Worm (Caenorhabditis elegans) whole organism, L4 larva: ENCODE data around the gene F23A7.1.
A peak's percentile ranks its signal among the peaks of the same experiment; 100 is the strongest.
"Not testable (repeated sequence)": the region's sequence is repeated elsewhere in the genome, so short reads cannot be mapped to it uniquely, and the experiment has no call there.

Experiments
- F37D6.2 ChIP-seq: sonication (generic microtip); optimal IDR thresholded peaks from 2 replicates; lab custom pipeline; 2016; ENCODE audit warnings: mild to moderate bottlenecking, missing genetic modification characterization, missing compliant biosample characterization
- F44E2.7 ChIP-seq: fragments of 200-800 bp; sonication (Bioruptor generic); IDR thresholded peaks from 2 replicates; pipeline ENCODE4 v2.1.2; 2022; ENCODE audit warnings: missing genetic modification characterization, missing compliant biosample characterization
- F49E8.2 ChIP-seq: sonication (generic microtip); optimal IDR thresholded peaks from 2 replicates; lab custom pipeline; 2016; ENCODE audit warnings: missing compliant biosample characterization, mild to moderate bottlenecking, missing genetic modification characterization, borderline replicate concordance
- T26A8.4 ChIP-seq: fragments of 200-800 bp; sonication (Bioruptor generic); IDR thresholded peaks from 2 replicates; pipeline ENCODE4 v1.3.6; 2022; ENCODE audit warnings: missing genetic modification characterization, missing compliant biosample characterization
- ZK546.5 ChIP-seq, 2 experiments: sonication (generic microtip); optimal IDR thresholded peaks; 2 replicates each; lab custom pipeline; 2017; ENCODE audit warnings: missing biosample characterization in 2 of 2, missing genetic modification characterization in 2 of 2
- ceh-20 ChIP-seq: fragments of 200-800 bp; sonication (Bioruptor generic); IDR thresholded peaks from 2 replicates; pipeline ENCODE4 v1.3.6; 2022; ENCODE audit warnings: missing genetic modification reagents, missing genetic modification characterization, missing compliant biosample characterization
- ceh-28 ChIP-seq: fragments of 150-350 bp; optimal IDR thresholded peaks from 2 replicates; lab custom pipeline; 2014; ENCODE audit warnings: missing biosample characterization, missing genetic modification reagents, missing genetic modification characterization
- ceh-32 ChIP-seq: sonication (generic microtip); optimal IDR thresholded peaks from 2 replicates; lab custom pipeline; 2016; ENCODE audit warnings: mild to moderate bottlenecking, missing genetic modification characterization, missing compliant biosample characterization; ENCODE audit not compliant: poor library complexity
- ces-1 ChIP-seq: fragments of 150-350 bp; sonication (generic microtip); optimal IDR thresholded peaks from 4 replicates; lab custom pipeline; 2014; ENCODE audit warnings: missing biosample characterization, missing genetic modification reagents, missing genetic modification characterization
- daf-12 ChIP-seq: fragments of 150-350 bp; optimal IDR thresholded peaks from 2 replicates; lab custom pipeline; 2014; ENCODE audit warnings: missing biosample characterization, missing genetic modification reagents, missing genetic modification characterization
- duxl-1 ChIP-seq: sonication (generic microtip); optimal IDR thresholded peaks from 2 replicates; lab custom pipeline; 2016; ENCODE audit warnings: mild to moderate bottlenecking, missing genetic modification characterization, moderate library complexity, missing compliant biosample characterization; ENCODE audit not compliant: poor library complexity
- dve-1 ChIP-seq: sonication (generic microtip); optimal IDR thresholded peaks from 2 replicates; lab custom pipeline; 2017; ENCODE audit warnings: antibody characterized with exemption, mild to moderate bottlenecking, missing genetic modification characterization, missing compliant biosample characterization; ENCODE audit not compliant: insufficient read depth
- egl-27 ChIP-seq: sonication (generic microtip); optimal IDR thresholded peaks from 3 replicates; lab custom pipeline; 2017; ENCODE audit warnings: missing biosample characterization, missing genetic modification reagents, missing genetic modification characterization
- egl-43 ChIP-seq: fragments of 200-800 bp; sonication (Bioruptor generic); IDR thresholded peaks from 2 replicates; pipeline ENCODE4 v1.3.6; 2022; ENCODE audit warnings: missing genetic modification reagents, missing genetic modification characterization, missing compliant biosample characterization
- hif-1 ChIP-seq, 2 experiments: sonication (generic microtip); optimal IDR thresholded peaks; 2 replicates each; lab custom pipeline; 2016 to 2017; ENCODE audit warnings: missing compliant biosample characterization in 2 of 2, missing genetic modification characterization in 2 of 2, missing genetic modification reagents in 2 of 2, missing genotype in 2 of 2, mild to moderate bottlenecking in 1 of 2
- hlh-11 ChIP-seq: fragments of 200-800 bp; sonication (Bioruptor generic); optimal IDR thresholded peaks from 2 replicates; lab custom pipeline; 2018; ENCODE audit warnings: mild to moderate bottlenecking, missing genetic modification characterization, missing compliant biosample characterization
- hmg-1.1 ChIP-seq: fragments of 200-800 bp; sonication (Bioruptor generic); IDR thresholded peaks from 2 replicates; pipeline ENCODE4 v1.3.6; 2022; ENCODE audit warnings: missing genetic modification reagents, missing genetic modification characterization, missing compliant biosample characterization
- lin-39 ChIP-seq: fragments of 150-350 bp; optimal IDR thresholded peaks from 2 replicates; lab custom pipeline; 2014; ENCODE audit warnings: missing biosample characterization, missing genetic modification reagents, missing genetic modification characterization
- lir-3 ChIP-seq: sonication (generic microtip); optimal IDR thresholded peaks from 2 replicates; lab custom pipeline; 2016; ENCODE audit warnings: mild to moderate bottlenecking, missing genetic modification characterization, missing compliant biosample characterization
- madf-5 ChIP-seq, 2 experiments: fragments of 200-800 bp; sonication (Bioruptor generic); IDR thresholded peaks; 2 replicates each; pipeline ENCODE4 v1.3.6; 2022; ENCODE audit warnings: missing compliant biosample characterization in 2 of 2, missing genetic modification characterization in 2 of 2
- mdl-1 ChIP-seq, 2 experiments: fragments of 150-350 bp in 1 of 2; sonication (generic microtip) in 1 of 2; optimal IDR thresholded peaks; 2 replicates each; lab custom pipeline; 2014 to 2017; ENCODE audit warnings: missing biosample characterization in 2 of 2, missing genetic modification characterization in 2 of 2
- nhr-10 ChIP-seq: fragments of 150-350 bp; optimal IDR thresholded peaks from 2 replicates; lab custom pipeline; 2014; ENCODE audit warnings: missing biosample characterization, missing genetic modification characterization
- nhr-11 ChIP-seq: fragments of 150-350 bp; optimal IDR thresholded peaks from 2 replicates; lab custom pipeline; 2014; ENCODE audit warnings: missing biosample characterization, missing genetic modification characterization
- nhr-25 ChIP-seq: sonication (generic microtip); optimal IDR thresholded peaks from 2 replicates; lab custom pipeline; 2017; ENCODE audit warnings: missing genetic modification characterization, mild to moderate bottlenecking, missing compliant biosample characterization, antibody characterized with exemption, moderate library complexity, borderline replicate concordance; ENCODE audit not compliant: insufficient read depth
- nhr-48 ChIP-seq: sonication (generic microtip); optimal IDR thresholded peaks from 2 replicates; lab custom pipeline; 2016; ENCODE audit warnings: mild to moderate bottlenecking, missing genetic modification characterization, missing compliant biosample characterization
- nhr-77 ChIP-seq: fragments of 150-350 bp; optimal IDR thresholded peaks from 2 replicates; lab custom pipeline; 2014; ENCODE audit warnings: missing biosample characterization, missing genetic modification characterization
- rbr-2 ChIP-seq: sonication (generic microtip); optimal IDR thresholded peaks from 2 replicates; lab custom pipeline; 2016; ENCODE audit warnings: missing genotype, missing genetic modification characterization, missing compliant biosample characterization
- saeg-2 ChIP-seq: fragments of 200-800 bp; sonication (Bioruptor generic); IDR thresholded peaks from 2 replicates; pipeline ENCODE4 v1.3.6; 2022; ENCODE audit warnings: missing genetic modification reagents, missing genetic modification characterization, missing compliant biosample characterization
- set-16 ChIP-seq: fragments of 200-800 bp; sonication (Bioruptor generic); IDR thresholded peaks from 2 replicates; pipeline ENCODE4 v1.3.6; 2022; ENCODE audit warnings: missing genetic modification reagents, missing genetic modification characterization, missing compliant biosample characterization
- skn-1 ChIP-seq: fragments of 150-350 bp; optimal IDR thresholded peaks from 2 replicates; lab custom pipeline; 2014; ENCODE audit warnings: missing biosample characterization, missing genetic modification characterization
- snpc-1.2 ChIP-seq: fragments of 200-800 bp; sonication (Bioruptor generic); IDR thresholded peaks from 2 replicates; pipeline ENCODE4 v1.3.6; 2022; ENCODE audit warnings: missing genetic modification reagents, missing genetic modification characterization, missing compliant biosample characterization
- unc-39 ChIP-seq: sonication (generic microtip); optimal IDR thresholded peaks from 2 replicates; lab custom pipeline; 2017; ENCODE audit warnings: missing biosample characterization, missing genetic modification characterization
- zag-1 ChIP-seq: fragments of 150-350 bp; optimal IDR thresholded peaks from 2 replicates; lab custom pipeline; 2014; ENCODE audit warnings: missing biosample characterization, missing genetic modification characterization
- zfp-3 ChIP-seq: fragments of 200-800 bp; sonication (Bioruptor generic); conservative IDR thresholded peaks from 2 replicates; pipeline ENCODE4 v1.3.6; 2022; ENCODE audit warnings: missing genetic modification reagents, missing genetic modification characterization, missing compliant biosample characterization
- ztf-7 ChIP-seq: fragments of 150-350 bp; optimal IDR thresholded peaks from 2 replicates; lab custom pipeline; 2014; ENCODE audit warnings: missing biosample characterization, missing genetic modification characterization

The F23A7.1 gene

DNA sequence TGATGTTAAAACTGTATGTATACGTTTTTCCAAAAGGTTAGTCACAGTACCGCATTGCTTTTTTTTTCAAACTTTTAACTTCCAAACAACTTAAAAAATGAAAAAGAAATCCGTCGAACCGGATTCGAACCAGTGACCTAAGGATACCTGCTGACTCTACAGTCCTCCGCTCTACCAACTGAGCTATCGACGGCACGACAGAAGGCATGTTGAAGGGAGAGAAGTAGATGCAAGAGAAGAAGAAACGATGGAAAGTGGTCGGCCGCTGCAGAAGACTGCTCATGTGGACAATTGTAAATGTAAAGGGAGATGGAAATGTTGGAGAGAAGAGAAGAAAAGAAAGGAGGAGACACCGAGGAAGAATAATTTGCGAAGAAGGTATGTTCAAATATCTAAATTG lies 7.5 kb upstream of the F23A7.1 start (continued):
- TF ChIP-seq zfp-3 (GFP tag; lab: Robert Waterston, UW) (peak; percentile 85), nhr-48 (peak; percentile 76), ztf-7 (tag; lab: Kevin White, UChicago) (peak; percentile 90), ceh-20 (GFP tag; lab: Robert Waterston, UW) (peak; percentile 93), hlh-11 (tag; lab: Kevin White, UChicago) (peak; percentile 85), T26A8.4 (peak; percentile 95), ces-1 (GFP tag; lab: Kevin White, UChicago) (peak; percentile 63), ceh-32 (tag; lab: Kevin White, UChicago) (peak; percentile 66), egl-43 (GFP tag; lab: Robert Waterston, UW) (peak; percentile 99), mdl-1 (tag; optimal IDR thresholded peaks at IDR 0.05; lab: Kevin White, UChicago) (peak in 1 of 2 experiments; percentile 28), F49E8.2 (peak; percentile 39), lir-3 (tag; lab: Kevin White, UChicago) (peak; percentile 79), duxl-1 (tag; lab: Kevin White, UChicago) (peak; percentile 96), nhr-25 (peak; percentile 8), F37D6.2 (tag; lab: Kevin White, UChicago) (peak; percentile 93), saeg-2 (GFP tag; lab: Robert Waterston, UW) (peak; percentile 96), unc-39 (tag; lab: Kevin White, UChicago) (no peak), egl-27 (no peak), zag-1 (peak; percentile 30), nhr-77 (tag; lab: Kevin White, UChicago) (peak; percentile 82), dve-1 (tag; lab: Kevin White, UChicago) (peak; percentile 89), nhr-11 (peak; percentile 53), rbr-2 (tag; lab: Kevin White, UChicago) (peak; percentile 92), daf-12 (tag; lab: Kevin White, UChicago) (no peak), ceh-28 (tag; lab: Kevin White, UChicago) (no peak), hif-1 (tag; optimal IDR thresholded peaks at IDR 0.05; lab: Kevin White, UChicago) (peak in 1 of 2 experiments; percentile 48), ZK546.5 (tag; optimal IDR thresholded peaks at IDR 0.05; lab: Kevin White, UChicago) (no peak), hmg-1.1 (GFP tag; lab: Robert Waterston, UW) (peak; percentile 99), madf-5 (GFP tag; IDR thresholded peaks at IDR 0.05; lab: Robert Waterston, UW) (peak; percentile 86 to 94), F44E2.7 (peak; percentile 91)
- TF ChIP-seq, all 104 proteins: peak for 86

DNA sequence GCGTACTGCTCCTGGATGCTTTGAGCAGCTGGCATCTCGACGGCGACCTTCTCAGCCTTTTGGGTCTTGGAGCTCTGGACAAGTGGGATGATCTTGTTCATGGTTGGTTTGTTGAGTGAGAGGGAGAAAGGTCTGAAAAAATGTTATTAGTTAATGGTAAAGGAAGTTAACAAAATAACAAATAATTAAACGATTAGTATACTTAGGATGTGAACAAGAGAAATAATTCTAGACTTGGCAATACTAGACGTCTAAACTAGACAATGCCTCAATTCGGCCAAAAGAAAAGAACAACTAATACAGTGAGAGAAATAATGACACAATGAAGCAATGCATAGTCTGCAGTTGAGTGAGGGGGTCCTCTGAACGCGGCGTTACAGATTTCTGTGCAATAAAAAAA lies 6.7 kb upstream of the F23A7.1 start, which contains the start of gene R11.4:
R11.4 (minus strand) TSS at position 101 of the 400 bp plus-strand sequence.
- no peak for TF ChIP-seq nhr-48
- TF ChIP-seq set-16 (GFP tag; lab: Robert Waterston, UW), result peak; percentile 24; the same call in 1 of the 2 replicates

- not testable (repeated sequence) for TF ChIP-seq lin-39 (tag; lab: Kevin White, UChicago); skn-1; nhr-10 (tag; lab: Kevin White, UChicago)
These were observed 4.9 kb upstream of the F23A7.1 start, which contains the start of gene F23A7.4 for ce11 chrX:16212306-16212705. TSS of gene F23A7.4 (plus strand) at chrX:16212606.

ce11 chrX:16213073-16213472 lies 4.1 kb upstream of the F23A7.1 start, which contains the start of gene F23A7.8:
TSS of gene F23A7.8 (plus strand) at chrX:16213373.
- not testable (repeated sequence) for TF ChIP-seq lir-3 (tag; lab: Kevin White, UChicago); snpc-1.2 (GFP tag; lab: Robert Waterston, UW); ces-1 (GFP tag; lab: Kevin White, UChicago)
